Worm (Caenorhabditis elegans) whole organism, L4/young adult: ENCODE measurements around the gene irld-21.

Experiments used
- dao-5 ChIP-seq: sonication (generic microtip); optimal IDR thresholded peaks from 2 replicates; lab custom pipeline; 2016; ENCODE audit warnings: missing genotype, missing genetic modification characterization, moderate library complexity, missing compliant biosample characterization
- him-1 ChIP-seq: sonication (generic microtip); optimal IDR thresholded peaks from 2 replicates; lab custom pipeline; 2016; ENCODE audit warnings: missing genotype, missing genetic modification reagents, missing genetic modification characterization, missing compliant biosample characterization

ce11 chrIV:10164086-10164485, 42.0 kb upstream of the irld-21 start:
- no peak for TF ChIP-seq dao-5
- no peak for TF ChIP-seq him-1 (tag; lab: Kevin White, UChicago)
